Fruit fly (Drosophila melanogaster): Measurements from ENCODE around the gene CG10375.

Gene CG10375

DNA sequence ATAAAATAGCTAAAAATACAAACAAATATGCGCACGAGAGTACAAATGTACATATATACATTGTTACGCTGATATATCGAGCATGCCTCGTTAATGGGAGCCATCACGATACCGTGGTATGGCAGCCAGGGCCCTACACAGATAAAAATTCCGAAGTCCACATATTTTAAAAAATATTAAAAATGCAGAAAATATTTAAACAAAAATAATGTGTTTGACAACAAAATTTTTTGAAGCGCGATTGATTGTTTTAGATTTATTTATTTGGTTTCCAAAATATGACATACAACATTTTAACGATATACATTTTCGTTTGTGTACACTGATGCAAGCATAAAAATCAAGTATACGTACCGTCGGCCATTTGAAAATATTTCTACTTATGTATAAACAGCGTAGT lies 40.8 kb upstream of the CG10375 start (continued):
- TF ChIP-seq tin (GFP tag; optimal IDR thresholded peaks at IDR 0.05) (peak; percentile 55), CG16779 (GFP tag; IDR thresholded peaks at IDR 0.05) (0 out of 2 replicates have a peak, but pooled peaks have one; percentile 64), chif (GFP tag; optimal IDR thresholded peaks at IDR 0.05) (peak; percentile 45 to 57), CG33213 (GFP tag; optimal IDR thresholded peaks at IDR 0.05) (peak; percentile 16), CG15601 (tag; optimal IDR thresholded peaks at IDR 0.05) (no peak), BEAF-32 (GFP tag; optimal IDR thresholded peaks at IDR 0.05) (no peak), trh (GFP tag; optimal IDR thresholded peaks at IDR 0.05) (no peak), tll (GFP tag; optimal IDR thresholded peaks at IDR 0.05) (no peak), Side (GFP tag; optimal IDR thresholded peaks at IDR 0.05) (peak; percentile 73), unpg (GFP tag; optimal IDR thresholded peaks at IDR 0.05) (peak; percentile 82), CG34422 (GFP tag; IDR thresholded peaks at IDR 0.05) (no peak; the same call in 2 of the 3 replicates), Bteb2 (GFP tag; optimal IDR thresholded peaks at IDR 0.05) (peak; percentile 75), Scr (GFP tag; IDR thresholded peaks at IDR 0.05; ENCODE audit: partially characterized antibody) (no peak), CG14965 (GFP tag; optimal IDR thresholded peaks at IDR 0.05; ENCODE audit: borderline replicate concordance) (no peak), Rx (GFP tag; IDR thresholded peaks at IDR 0.05) (peak; percentile 57), CG6765 (GFP tag; optimal IDR thresholded peaks at IDR 0.05) (peak; percentile 79), rib (GFP tag; IDR thresholded peaks at IDR 0.05) (peak; percentile 85; the same call in 1 of the 2 replicates), maf-S (GFP tag; optimal IDR thresholded peaks at IDR 0.05) (peak; percentile 73), Sry-β (GFP tag; optimal IDR thresholded peaks at IDR 0.05) (no peak), oc (tag; optimal IDR thresholded peaks at IDR 0.05) (no peak), Hmx (GFP tag; optimal IDR thresholded peaks at IDR 0.05) (peak; percentile 66), dmrt99B (tag; optimal IDR thresholded peaks at IDR 0.05) (peak; percentile 84), CG17385 (GFP tag; optimal IDR thresholded peaks at IDR 0.05) (peak; percentile 72), CG10147 (GFP tag; optimal IDR thresholded peaks at IDR 0.05) (peak; percentile 86), Mrtf (GFP tag; IDR thresholded peaks at IDR 0.05) (peak; percentile 67; the same call in 1 of the 3 replicates), NC2α (GFP tag; optimal IDR thresholded peaks at IDR 0.05) (no peak), CG7372 (GFP tag; IDR thresholded peaks at IDR 0.05) (peak; percentile 81), sim (GFP tag; IDR thresholded peaks at IDR 0.05) (no peak), sima (GFP tag; optimal IDR thresholded peaks at IDR 0.05) (peak; percentile 22), CG12155 (GFP tag; optimal IDR thresholded peaks at IDR 0.05) (peak; percentile 84), hkb (optimal IDR thresholded peaks at IDR 0.05) (no peak), hkb (GFP tag; IDR thresholded peaks at IDR 0.05) (peak; percentile 89), CG4424 (GFP tag; optimal IDR thresholded peaks at IDR 0.05) (peak; percentile 64), CG2678 (tag; optimal IDR thresholded peaks at IDR 0.05) (peak; percentile 90), pita (GFP tag; optimal IDR thresholded peaks at IDR 0.05) (no peak), CG17186 (GFP tag; optimal IDR thresholded peaks at IDR 0.05) (no peak), CG1832 (GFP tag; optimal IDR thresholded peaks at IDR 0.05) (no peak), kay (GFP tag; optimal IDR thresholded peaks at IDR 0.05) (peak; percentile 51), Hmr (GFP tag; optimal IDR thresholded peaks at IDR 0.05) (peak; percentile 93), CG3726 (GFP tag; IDR thresholded peaks at IDR 0.05) (no peak), CG11504 (tag; optimal IDR thresholded peaks at IDR 0.05) (peak; percentile 83), Optix (GFP tag; IDR thresholded peaks at IDR 0.05) (no peak), Xbp1 (GFP tag; optimal IDR thresholded peaks at IDR 0.05) (peak; percentile 71), Stat92E (GFP tag; optimal IDR thresholded peaks at IDR 0.05) (no peak), cg (GFP tag; optimal IDR thresholded peaks at IDR 0.05) (no peak), CTCF (GFP tag; optimal IDR thresholded peaks at IDR 0.05) (no peak), Doc2 (GFP tag; IDR thresholded peaks at IDR 0.05) (no peak), zen2 (GFP tag; IDR thresholded peaks at IDR 0.05; ENCODE audit: partially characterized antibody) (no peak), CG4360 (GFP tag; IDR thresholded peaks at IDR 0.05) (peak; percentile 14; the same call in 1 of the 2 replicates), ttk (GFP tag; IDR thresholded peaks at IDR 0.05) (peak; percentile 64), CG4730 (GFP tag; IDR thresholded peaks at IDR 0.05) (peak; percentile 72)

Measured in whole organism, embryonic.